Worm (Caenorhabditis elegans) whole organism, midembryonic: ENCODE measurements around the gene chmp-7.

Experiments used
- cog-1 ChIP-seq: sonication (generic microtip); optimal IDR thresholded peaks from 2 replicates; lab custom pipeline; 2016; ENCODE audit warnings: missing genetic modification characterization, missing compliant biosample characterization
- flt-1 ChIP-seq: fragments of 200-800 bp; sonication (Bioruptor generic); IDR thresholded peaks from 2 replicates; pipeline ENCODE4 v1.3.6; 2022; ENCODE audit warnings: missing genetic modification characterization, missing compliant biosample characterization
- klf-2 ChIP-seq: fragments of 200-800 bp; sonication (Bioruptor generic); conservative IDR thresholded peaks from 2 replicates; pipeline ENCODE4 v1.3.6; 2022; ENCODE audit warnings: missing genetic modification reagents, missing genetic modification characterization, missing compliant biosample characterization
- med-1 ChIP-seq: sonication (generic microtip); optimal IDR thresholded peaks from 2 replicates; lab custom pipeline; 2017; ENCODE audit warnings: missing genetic modification characterization, mild to moderate bottlenecking, missing compliant biosample characterization, antibody characterized with exemption, missing genetic modification reagents; ENCODE audit not compliant: insufficient read depth
- ref-1 ChIP-seq: fragments of 200-800 bp; sonication (Bioruptor generic); conservative IDR thresholded peaks from 2 replicates; pipeline ENCODE4 v1.3.6; 2022; ENCODE audit warnings: missing genetic modification reagents, missing genetic modification characterization, missing compliant biosample characterization
- ztf-23 ChIP-seq: fragments of 200-800 bp; sonication (Bioruptor generic); IDR thresholded peaks from 2 replicates; pipeline ENCODE4 v1.3.6; 2022; ENCODE audit warnings: missing genetic modification reagents, missing genetic modification characterization, missing compliant biosample characterization
- ztf-29 ChIP-seq: fragments of 200-800 bp; sonication (Bioruptor generic); IDR thresholded peaks from 2 replicates; pipeline ENCODE4 v1.3.6; 2022; ENCODE audit warnings: missing genetic modification reagents, missing genetic modification characterization, missing compliant biosample characterization

DNA sequence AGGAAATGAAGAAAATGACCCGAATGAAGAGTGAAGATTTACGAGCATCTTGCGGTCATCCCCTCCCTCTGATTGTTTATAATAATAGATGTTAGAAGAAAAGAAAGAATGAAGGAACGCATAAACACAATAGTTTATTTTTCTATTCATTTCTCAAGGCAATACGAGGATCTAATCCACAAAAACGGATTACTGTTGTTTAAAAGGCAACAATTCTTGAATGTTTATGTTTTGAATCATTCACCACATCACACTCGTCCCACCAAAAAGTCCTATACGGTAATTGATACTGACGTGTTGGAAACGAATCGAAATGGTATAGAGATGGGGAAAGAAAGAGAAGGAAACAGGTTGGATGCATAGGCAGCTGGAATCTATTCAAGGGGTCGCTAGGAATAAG, 33.1 kb upstream of the chmp-7 start:
- TF ChIP-seq flt-1 (GFP tag; lab: Robert Waterston, UW) (no peak), cog-1 (tag; lab: Kevin White, UChicago) (no peak), ref-1 (GFP tag; lab: Robert Waterston, UW) (no peak), ztf-23 (GFP tag; lab: Robert Waterston, UW) (no peak), klf-2 (GFP tag; lab: Robert Waterston, UW) (no peak), med-1 (no peak), ztf-29 (no peak)
